Worm (Caenorhabditis elegans): ENCODE results near the gene inpp-4B.

inpp-4B gene

ce11 chrIII:10218587-10218986 is 48.1 kb downstream of the inpp-4B start, which contains the start of the genes rde-4 and cox-14:
rde-4 (minus strand) TSS chrIII:10218646.
cox-14 (plus strand) TSS chrIII:10218942.
- peak; percentile 60 for TF ChIP-seq nhr-237 (tag; optimal IDR thresholded peaks at IDR 0.05)
- TF ChIP-seq lsy-2 (tag; optimal IDR thresholded peaks at IDR 0.05): peak; percentile 99
- TF ChIP-seq nhr-28 (tag; optimal IDR thresholded peaks at IDR 0.05): no peak
- no peak for TF ChIP-seq M03D4.4 (tag; optimal IDR thresholded peaks at IDR 0.05)
- peak; percentile 88 for TF ChIP-seq mep-1 (tag; optimal IDR thresholded peaks at IDR 0.05)
- peak; percentile 1 for TF ChIP-seq unc-120 (tag; optimal IDR thresholded peaks at IDR 0.05; ENCODE audit: poor library complexity, severe bottlenecking)
- TF ChIP-seq hlh-1 (tag; optimal IDR thresholded peaks at IDR 0.05): peak; percentile 39
- TF ChIP-seq ces-1 (GFP tag; optimal IDR thresholded peaks at IDR 0.05): peak; percentile 83
- peak; percentile 49 for TF ChIP-seq pha-4 (tag; optimal IDR thresholded peaks at IDR 0.05)
- TF ChIP-seq nhr-2 (tag; optimal IDR thresholded peaks at IDR 0.05): no peak
- TF ChIP-seq lin-13 (tag; optimal IDR thresholded peaks at IDR 0.05): peak; percentile 63
- peak; percentile 3 for TF ChIP-seq unc-62 (GFP tag; optimal IDR thresholded peaks at IDR 0.05)

DNA sequence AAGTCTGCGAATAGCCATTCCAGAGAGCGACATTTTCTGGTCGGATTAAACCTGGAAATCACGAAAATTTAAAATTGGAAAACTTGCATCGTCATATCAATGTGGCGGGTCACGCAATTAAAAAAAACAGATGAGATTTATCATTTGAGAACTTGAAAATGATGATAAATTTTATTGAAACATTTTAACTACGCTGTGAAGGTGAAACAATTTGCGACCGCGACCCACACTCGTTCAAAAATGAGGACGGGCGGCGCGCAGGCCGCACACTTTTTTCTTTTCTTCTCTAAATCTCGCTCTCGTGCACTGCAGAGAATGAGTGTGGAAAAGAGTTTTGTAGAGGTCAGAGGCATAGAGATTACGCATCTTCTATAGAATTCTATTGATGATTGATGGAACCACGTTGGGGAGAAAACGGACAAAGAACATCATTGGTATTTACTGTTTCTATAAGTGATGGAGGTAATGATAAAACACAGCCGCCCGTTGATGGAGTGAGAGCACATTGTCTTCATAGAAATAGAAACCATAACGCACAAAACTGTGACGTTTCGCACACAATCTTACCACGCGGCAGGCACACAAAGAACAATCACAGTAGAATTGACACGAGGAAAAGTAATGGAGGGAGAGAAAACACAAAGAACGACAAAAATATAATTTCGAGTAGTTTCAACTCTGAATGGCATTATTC is 49.9 kb downstream of the inpp-4B start, which contains the start of gene cts-1:
Gene cts-1 (minus strand): TSS at position 51 of the 694 bp plus-strand sequence.
- TF ChIP-seq pha-4 (tag; optimal IDR thresholded peaks at IDR 0.05): no peak
- TF ChIP-seq drap-1 (GFP tag; optimal IDR thresholded peaks at IDR 0.05): no peak
- TF ChIP-seq ham-2 (GFP tag; optimal IDR thresholded peaks at IDR 0.05): no peak
- no peak for TF ChIP-seq cnd-1 (tag; optimal IDR thresholded peaks at IDR 0.05)
- TF ChIP-seq unc-39 (tag; optimal IDR thresholded peaks at IDR 0.05): no peak
- TF ChIP-seq ces-1 (GFP tag; optimal IDR thresholded peaks at IDR 0.05): peak; percentile 23
- peak; percentile 76 for TF ChIP-seq lsy-2 (tag; optimal IDR thresholded peaks at IDR 0.05)
- no peak for TF ChIP-seq ceh-39 (tag; optimal IDR thresholded peaks at IDR 0.05)
- TF ChIP-seq bed-3 (GFP tag; optimal IDR thresholded peaks at IDR 0.05): no peak
- TF ChIP-seq flh-1 (GFP tag; optimal IDR thresholded peaks at IDR 0.05): no peak
- peak; percentile 2 for TF ChIP-seq lin-13 (tag; optimal IDR thresholded peaks at IDR 0.05)
- TF ChIP-seq ztf-11 (tag; optimal IDR thresholded peaks at IDR 0.05): no peak
- peak; percentile 23 for TF ChIP-seq hlh-1 (tag; optimal IDR thresholded peaks at IDR 0.05)
- peak; percentile 42 for TF ChIP-seq M03D4.4 (tag; optimal IDR thresholded peaks at IDR 0.05)
- peak; percentile 40 for TF ChIP-seq sptf-1 (tag; optimal IDR thresholded peaks at IDR 0.05)
- TF ChIP-seq unc-120 (tag; optimal IDR thresholded peaks at IDR 0.05; ENCODE audit: poor library complexity, severe bottlenecking): peak; percentile 58
- peak; percentile 53 for TF ChIP-seq unc-62 (GFP tag; optimal IDR thresholded peaks at IDR 0.05)
- no peak for TF ChIP-seq nhr-76 (tag; optimal IDR thresholded peaks at IDR 0.05)
- TF ChIP-seq ceh-43 (GFP tag; optimal IDR thresholded peaks at IDR 0.05): no peak
- TF ChIP-seq mab-5 (tag; optimal IDR thresholded peaks at IDR 0.05): no peak
- TF ChIP-seq mls-2 (tag; optimal IDR thresholded peaks at IDR 0.05): no peak
- TF ChIP-seq sem-2 (GFP tag; optimal IDR thresholded peaks at IDR 0.05): no peak
- no peak for TF ChIP-seq nhr-28 (tag; optimal IDR thresholded peaks at IDR 0.05)
- TF ChIP-seq mep-1 (tag; optimal IDR thresholded peaks at IDR 0.05): peak; percentile 49
- TF ChIP-seq nhr-2 (tag; optimal IDR thresholded peaks at IDR 0.05): no peak
- TF ChIP-seq snpc-4 (tag; optimal IDR thresholded peaks at IDR 0.05): no peak
- no peak for TF ChIP-seq elt-3 (tag; optimal IDR thresholded peaks at IDR 0.05)
- TF ChIP-seq nhr-237 (tag; optimal IDR thresholded peaks at IDR 0.05): peak; percentile 46
- no peak for TF ChIP-seq elt-1 (tag; optimal IDR thresholded peaks at IDR 0.05; ENCODE audit: borderline replicate concordance, insufficient read depth)

- TF ChIP-seq unc-39 (tag; optimal IDR thresholded peaks at IDR 0.05) (no peak), mls-2 (tag; optimal IDR thresholded peaks at IDR 0.05) (no peak), lsy-2 (tag; optimal IDR thresholded peaks at IDR 0.05) (no peak), ham-2 (GFP tag; optimal IDR thresholded peaks at IDR 0.05) (no peak), cnd-1 (tag; optimal IDR thresholded peaks at IDR 0.05) (no peak)
Measured at ce11 chrIII:10215882-10216281, 50.8 kb downstream of the inpp-4B start.

ce11 chrIII:10214540-10214979 is 52.1 kb downstream of the inpp-4B start:
- no peak for TF ChIP-seq ztf-11 (tag; optimal IDR thresholded peaks at IDR 0.05)
- no peak for TF ChIP-seq mls-2 (tag; optimal IDR thresholded peaks at IDR 0.05)
- TF ChIP-seq ces-1 (GFP tag; optimal IDR thresholded peaks at IDR 0.05): no peak
- TF ChIP-seq ceh-43 (GFP tag; optimal IDR thresholded peaks at IDR 0.05): no peak
- no peak for TF ChIP-seq lsy-2 (tag; optimal IDR thresholded peaks at IDR 0.05)
